Fruit fly (Drosophila melanogaster): ENCODE data around the gene PyK.

Gene PyK

dm6 chr3R:22367126-22368076 is at the start of gene PyK, which contains the start of gene Polr3F (continued):
- peak; percentile 45 for TF ChIP-seq Smox (GFP tag; optimal IDR thresholded peaks at IDR 0.05)
- TF ChIP-seq salr (GFP tag; optimal IDR thresholded peaks at IDR 0.05), result no peak
- peak; percentile 41 for TF ChIP-seq CG3032 (tag; optimal IDR thresholded peaks at IDR 0.05)
- TF ChIP-seq CG6792 (GFP tag; optimal IDR thresholded peaks at IDR 0.05), result no peak
- peak; percentile 46 for TF ChIP-seq esn (GFP tag; optimal IDR thresholded peaks at IDR 0.05)
- TF ChIP-seq dac (GFP tag; optimal IDR thresholded peaks at IDR 0.05), result peak; percentile 30
- TF ChIP-seq fd85E (GFP tag; optimal IDR thresholded peaks at IDR 0.05), result no peak
- TF ChIP-seq CG11762 (GFP tag; optimal IDR thresholded peaks at IDR 0.05; ENCODE audit: insufficient read depth), result no peak
- no peak for TF ChIP-seq Ets21C (GFP tag; optimal IDR thresholded peaks at IDR 0.05)
- TF ChIP-seq CG4318 (GFP tag; optimal IDR thresholded peaks at IDR 0.05), result no peak

dm6 chr3R:22323994-22324393 is 43.3 kb upstream of the PyK start, which contains the start of gene CG34377:
CG34377 (minus strand) TSS chr3R:22324094.
- TF ChIP-seq Sox15 (GFP tag; optimal IDR thresholded peaks at IDR 0.05) (no peak), CG6792 (GFP tag; optimal IDR thresholded peaks at IDR 0.05) (no peak), Sox102F (GFP tag; optimal IDR thresholded peaks at IDR 0.05) (no peak), CG4318 (GFP tag; optimal IDR thresholded peaks at IDR 0.05) (no peak), CG1621 (tag; optimal IDR thresholded peaks at IDR 0.05) (no peak)

dm6 chr3R:22324736-22325135 is 42.6 kb upstream of the PyK start:
- peak; percentile 17 for TF ChIP-seq Lpt (GFP tag; optimal IDR thresholded peaks at IDR 0.05)
- peak; percentile 35 to 39 for TF ChIP-seq salr (GFP tag; optimal IDR thresholded peaks at IDR 0.05)
- TF ChIP-seq pdm3 (GFP tag; optimal IDR thresholded peaks at IDR 0.05), result peak; percentile 22
- 0 out of 3 replicates have a peak, but pooled peaks have one; percentile 51 for TF ChIP-seq eg (GFP tag; IDR thresholded peaks at IDR 0.05)
- TF ChIP-seq CG6808 (GFP tag; optimal IDR thresholded peaks at IDR 0.05), result peak; percentile 63
- peak; percentile 4 for TF ChIP-seq dac (GFP tag; optimal IDR thresholded peaks at IDR 0.05)
- peak; percentile 71 for TF ChIP-seq net (GFP tag; optimal IDR thresholded peaks at IDR 0.05)
- peak; percentile 66 for TF ChIP-seq CG10669 (GFP tag; optimal IDR thresholded peaks at IDR 0.05)
- TF ChIP-seq CG7368 (GFP tag; optimal IDR thresholded peaks at IDR 0.05), result peak; percentile 37
- peak; percentile 66 for TF ChIP-seq CG1621 (tag; optimal IDR thresholded peaks at IDR 0.05)
- peak; percentile 77 for TF ChIP-seq CG32006 (GFP tag; optimal IDR thresholded peaks at IDR 0.05)
- peak; percentile 73 for TF ChIP-seq CG15336 (GFP tag; IDR thresholded peaks at IDR 0.05)
- no peak for TF ChIP-seq Blimp-1 (GFP tag; optimal IDR thresholded peaks at IDR 0.05)
- peak; percentile 52 for TF ChIP-seq CG16779 (tag; optimal IDR thresholded peaks at IDR 0.05)
- peak; percentile 45 for TF ChIP-seq CG4318 (GFP tag; optimal IDR thresholded peaks at IDR 0.05)
- TF ChIP-seq CG3919 (GFP tag; optimal IDR thresholded peaks at IDR 0.05), result peak; percentile 72
- TF ChIP-seq Ets21C (GFP tag; optimal IDR thresholded peaks at IDR 0.05), result no peak
- no peak for TF ChIP-seq fd85E (GFP tag; optimal IDR thresholded peaks at IDR 0.05)
- TF ChIP-seq Met (GFP tag; optimal IDR thresholded peaks at IDR 0.05), result peak; percentile 0
- TF ChIP-seq CG31627 (GFP tag; optimal IDR thresholded peaks at IDR 0.05), result no peak
- no peak for TF ChIP-seq Eip93F (GFP tag; optimal IDR thresholded peaks at IDR 0.05)
- no peak for TF ChIP-seq fkh (GFP tag; optimal IDR thresholded peaks at IDR 0.05)
- TF ChIP-seq svp (GFP tag), result peak; percentile 63
- TF ChIP-seq Smox (GFP tag; optimal IDR thresholded peaks at IDR 0.05), result peak; percentile 20
- TF ChIP-seq CG8632 (GFP tag; optimal IDR thresholded peaks at IDR 0.05), result peak; percentile 60
- peak; percentile 63 for TF ChIP-seq CG6276 (GFP tag; optimal IDR thresholded peaks at IDR 0.05)
- no peak for TF ChIP-seq cyc (GFP tag; optimal IDR thresholded peaks at IDR 0.05)
- TF ChIP-seq Hr4 (GFP tag; optimal IDR thresholded peaks at IDR 0.05), result peak; percentile 44
- peak; percentile 18 for TF ChIP-seq CG11762 (GFP tag; optimal IDR thresholded peaks at IDR 0.05; ENCODE audit: insufficient read depth)
- peak; percentile 66 for TF ChIP-seq acj6 (GFP tag; optimal IDR thresholded peaks at IDR 0.05)
- peak; percentile 11 for TF ChIP-seq Sox15 (GFP tag; optimal IDR thresholded peaks at IDR 0.05)
- peak; percentile 72 for TF ChIP-seq achi (GFP tag; optimal IDR thresholded peaks at IDR 0.05)
- TF ChIP-seq Ets96B (tag; optimal IDR thresholded peaks at IDR 0.05), result peak; percentile 77
- TF ChIP-seq CG6163 (GFP tag; IDR thresholded peaks at IDR 0.05), result peak; percentile 70
- peak; percentile 79 for TF ChIP-seq CG10631 (GFP tag; optimal IDR thresholded peaks at IDR 0.05)
- peak; percentile 38 for TF ChIP-seq Eip75B (GFP tag; optimal IDR thresholded peaks at IDR 0.05)
- peak; percentile 77 for TF ChIP-seq CG3032 (tag; optimal IDR thresholded peaks at IDR 0.05)
- TF ChIP-seq Eip78C (GFP tag), result peak; percentile 83
- no peak for TF ChIP-seq CG11902 (GFP tag; optimal IDR thresholded peaks at IDR 0.05)
- no peak for TF ChIP-seq Sox102F (GFP tag; optimal IDR thresholded peaks at IDR 0.05)
- TF ChIP-seq Gug (GFP tag; IDR thresholded peaks at IDR 0.05), result peak; percentile 16; the same call in 1 of the 2 replicates
- peak; percentile 43 for TF ChIP-seq esn (GFP tag; optimal IDR thresholded peaks at IDR 0.05)
